Worm (Caenorhabditis elegans) whole organism, young adult: Measurements from ENCODE around the gene T01B4.3.
A peak's percentile ranks its signal among the peaks of the same experiment; 100 is the strongest.

ENCODE experiments used
- B0019.2 ChIP-seq: fragments of 200-800 bp; sonication (Bioruptor generic); conservative IDR thresholded peaks from 2 replicates; pipeline ENCODE4 v1.3.6; 2022; ENCODE audit warnings: missing genetic modification reagents, missing genetic modification characterization, missing compliant biosample characterization
- B0336.3 ChIP-seq: fragments of 200-800 bp; sonication (Bioruptor generic); IDR thresholded peaks from 2 replicates; pipeline ENCODE4 v1.3.6; 2022; ENCODE audit warnings: missing genetic modification characterization, missing compliant biosample characterization
- C06A6.2 ChIP-seq: fragments of 200-800 bp; sonication (Bioruptor generic); conservative IDR thresholded peaks from 2 replicates; pipeline ENCODE4 v1.3.6; 2022; ENCODE audit warnings: missing genetic modification characterization, missing compliant biosample characterization
- D2030.7 ChIP-seq: fragments of 200-800 bp; sonication (Bioruptor generic); IDR thresholded peaks from 2 replicates; pipeline ENCODE4 v1.3.6; 2022; ENCODE audit warnings: missing genetic modification reagents, missing genetic modification characterization, missing compliant biosample characterization
- F10E7.11 ChIP-seq: sonication (generic microtip); optimal IDR thresholded peaks from 2 replicates; lab custom pipeline; 2017; ENCODE audit warnings: mild to moderate bottlenecking, missing genetic modification characterization, moderate library complexity, missing compliant biosample characterization
- F33H1.4 ChIP-seq: fragments of 200-800 bp; sonication (Bioruptor generic); IDR thresholded peaks from 2 replicates; pipeline ENCODE4 v1.3.6; 2022; ENCODE audit warnings: missing genetic modification reagents, missing genetic modification characterization, missing compliant biosample characterization
- F39B2.1 ChIP-seq: fragments of 200-800 bp; sonication (Bioruptor generic); IDR thresholded peaks from 2 replicates; pipeline ENCODE4 v1.3.6; 2022; ENCODE audit warnings: missing genetic modification reagents, missing genetic modification characterization, missing compliant biosample characterization
- F57A8.1 ChIP-seq: fragments of 200-800 bp; sonication (Bioruptor generic); optimal IDR thresholded peaks from 2 replicates; lab custom pipeline; 2018; ENCODE audit warnings: mild to moderate bottlenecking, missing genetic modification characterization, moderate library complexity, missing compliant biosample characterization
- K11D2.4 ChIP-seq: fragments of 200-800 bp; sonication (Bioruptor generic); IDR thresholded peaks from 2 replicates; pipeline ENCODE4 v1.3.6; 2022; ENCODE audit warnings: missing genetic modification reagents, missing genetic modification characterization, missing compliant biosample characterization
- K12H6.12 ChIP-seq: fragments of 200-800 bp; sonication (Bioruptor generic); optimal IDR thresholded peaks from 2 replicates; lab custom pipeline; 2018; ENCODE audit warnings: mild to moderate bottlenecking, missing genetic modification characterization, missing compliant biosample characterization
- T26A5.8 ChIP-seq: sonication (generic microtip); optimal IDR thresholded peaks from 2 replicates; lab custom pipeline; 2016; ENCODE audit warnings: missing genetic modification characterization, missing compliant biosample characterization
- Y53F4B.3 ChIP-seq: fragments of 200-800 bp; sonication (Bioruptor generic); IDR thresholded peaks from 2 replicates; pipeline ENCODE4 v1.3.6; 2022; ENCODE audit warnings: missing genetic modification reagents, missing genetic modification characterization, missing compliant biosample characterization
- ama-1 ChIP-seq, 3 experiments: fragments of 150-350 bp in 1 of 3; sonication (generic microtip) in 2 of 3; optimal IDR thresholded peaks; 2 replicates each; lab custom pipeline; 2014 to 2018; ENCODE audit warnings: missing biosample characterization in 2 of 3, missing genetic modification characterization in 2 of 3, missing genetic modification reagents in 2 of 3
- aptf-2 ChIP-seq: fragments of 200-800 bp; sonication (Bioruptor generic); conservative IDR thresholded peaks from 2 replicates; pipeline ENCODE4 v1.3.6; 2022; ENCODE audit warnings: missing genetic modification reagents, missing genetic modification characterization, missing compliant biosample characterization
- athp-1 ChIP-seq: sonication (generic microtip); optimal IDR thresholded peaks from 2 replicates; lab custom pipeline; 2017; ENCODE audit warnings: mild to moderate bottlenecking, missing genetic modification characterization, missing compliant biosample characterization
- cebp-1 ChIP-seq, 2 experiments: fragments of 200-800 bp in 1 of 2; sonication (Bioruptor generic) in 1 of 2; sonication (generic microtip) in 1 of 2; IDR thresholded peaks in 1 of 2; optimal IDR thresholded peaks in 1 of 2; 2 replicates each; pipeline versions ENCODE4 v1.3.6 to Lab custom; 2017 to 2022; ENCODE audit warnings: missing compliant biosample characterization in 2 of 2, missing genetic modification characterization in 2 of 2, mild to moderate bottlenecking in 1 of 2, missing genetic modification reagents in 1 of 2, moderate library complexity in 1 of 2
- ceh-40 ChIP-seq: fragments of 200-800 bp; sonication (Bioruptor generic); IDR thresholded peaks from 2 replicates; pipeline ENCODE4 v1.3.6; 2022; ENCODE audit warnings: missing genetic modification characterization, missing compliant biosample characterization
- ceh-58 ChIP-seq: fragments of 200-800 bp; sonication (Bioruptor generic); IDR thresholded peaks from 2 replicates; pipeline ENCODE4 v1.3.6; 2022; ENCODE audit warnings: missing genetic modification characterization, missing compliant biosample characterization
- ceh-79 ChIP-seq: sonication (generic microtip); optimal IDR thresholded peaks from 2 replicates; lab custom pipeline; 2017; ENCODE audit warnings: mild to moderate bottlenecking, missing genetic modification characterization, missing compliant biosample characterization
- ceh-91 ChIP-seq: fragments of 200-800 bp; sonication (Bioruptor generic); IDR thresholded peaks from 2 replicates; pipeline ENCODE4 v1.3.6; 2022; ENCODE audit warnings: missing genetic modification reagents, missing genetic modification characterization, missing compliant biosample characterization
- die-1 ChIP-seq: sonication (generic microtip); optimal IDR thresholded peaks from 2 replicates; lab custom pipeline; 2016; ENCODE audit warnings: missing genotype, mild to moderate bottlenecking, missing genetic modification characterization, missing compliant biosample characterization
- dox-1 ChIP-seq: fragments of 200-800 bp; sonication (Bioruptor generic); IDR thresholded peaks from 2 replicates; pipeline ENCODE4 v1.3.6; 2022; ENCODE audit warnings: missing genetic modification reagents, missing genetic modification characterization, missing compliant biosample characterization
- dpl-1 ChIP-seq: fragments of 150-350 bp; optimal IDR thresholded peaks from 2 replicates; lab custom pipeline; 2014; ENCODE audit warnings: missing biosample characterization, missing genetic modification reagents, missing genetic modification characterization
- egl-44 ChIP-seq: fragments of 200-800 bp; sonication (Bioruptor generic); IDR thresholded peaks from 2 replicates; pipeline ENCODE4 v1.3.6; 2022; ENCODE audit warnings: missing genetic modification reagents, missing genetic modification characterization, missing compliant biosample characterization
- ekl-4 ChIP-seq: fragments of 200-800 bp; sonication (Bioruptor generic); IDR thresholded peaks from 2 replicates; pipeline ENCODE4 v1.3.6; 2022; ENCODE audit warnings: missing genetic modification reagents, missing genetic modification characterization, missing compliant biosample characterization
- ets-4 ChIP-seq: fragments of 200-800 bp; sonication (Bioruptor generic); optimal IDR thresholded peaks from 2 replicates; lab custom pipeline; 2018; ENCODE audit warnings: mild to moderate bottlenecking, missing genetic modification characterization, missing compliant biosample characterization
- gei-17 ChIP-seq: fragments of 200-800 bp; sonication (Bioruptor generic); optimal IDR thresholded peaks from 2 replicates; lab custom pipeline; 2018; ENCODE audit warnings: mild to moderate bottlenecking, missing genetic modification characterization, missing compliant biosample characterization
- hlh-12 ChIP-seq: sonication (generic microtip); optimal IDR thresholded peaks from 2 replicates; lab custom pipeline; 2016; ENCODE audit warnings: missing genetic modification characterization, missing compliant biosample characterization
- hlh-26 ChIP-seq: fragments of 200-800 bp; sonication (Bioruptor generic); conservative IDR thresholded peaks from 2 replicates; pipeline ENCODE4 v1.3.6; 2022; ENCODE audit warnings: missing genetic modification reagents, missing genetic modification characterization, missing compliant biosample characterization
- hmg-1.2 ChIP-seq: fragments of 200-800 bp; sonication (Bioruptor generic); IDR thresholded peaks from 2 replicates; pipeline ENCODE4 v1.3.6; 2022; ENCODE audit warnings: missing genetic modification reagents, missing genetic modification characterization, missing compliant biosample characterization
- lag-1 ChIP-seq: fragments of 200-800 bp; sonication (Bioruptor generic); IDR thresholded peaks from 2 replicates; pipeline ENCODE4 v1.3.6; 2022; ENCODE audit warnings: missing genetic modification reagents, missing genetic modification characterization, missing compliant biosample characterization
- let-526 ChIP-seq: fragments of 200-800 bp; sonication (Bioruptor generic); IDR thresholded peaks from 2 replicates; pipeline ENCODE4 v1.3.6; 2022; ENCODE audit warnings: missing genetic modification reagents, missing genetic modification characterization, missing compliant biosample characterization
- lin-40 ChIP-seq: sonication (generic microtip); optimal IDR thresholded peaks from 2 replicates; lab custom pipeline; 2016; ENCODE audit warnings: missing genetic modification characterization, mild to moderate bottlenecking, missing compliant biosample characterization, missing genotype, missing genetic modification reagents
- lir-1 ChIP-seq: fragments of 200-800 bp; sonication (Bioruptor generic); conservative IDR thresholded peaks from 2 replicates; pipeline ENCODE4 v1.3.6; 2022; ENCODE audit warnings: missing genetic modification reagents, missing genetic modification characterization, missing compliant biosample characterization
- lsy-27 ChIP-seq: sonication (generic microtip); optimal IDR thresholded peaks from 2 replicates; lab custom pipeline; 2017; ENCODE audit warnings: missing genetic modification characterization, mild to moderate bottlenecking, missing compliant biosample characterization, antibody characterized with exemption, missing genotype, borderline replicate concordance; ENCODE audit not compliant: insufficient read depth
- madf-8 ChIP-seq: fragments of 200-800 bp; sonication (Bioruptor generic); conservative IDR thresholded peaks from 2 replicates; pipeline ENCODE4 v1.3.6; 2022; ENCODE audit warnings: missing genetic modification reagents, missing genetic modification characterization, missing compliant biosample characterization
- mcd-1 ChIP-seq: fragments of 200-800 bp; sonication (Bioruptor generic); IDR thresholded peaks from 2 replicates; pipeline ENCODE4 v1.3.6; 2022; ENCODE audit warnings: missing genetic modification reagents, missing genetic modification characterization, missing compliant biosample characterization
- mes-4 ChIP-seq: sonication (generic microtip); optimal IDR thresholded peaks from 2 replicates; lab custom pipeline; 2016; ENCODE audit warnings: missing genotype, missing genetic modification characterization, missing compliant biosample characterization
- mxl-1 ChIP-seq: sonication (generic microtip); optimal IDR thresholded peaks from 2 replicates; lab custom pipeline; 2016; ENCODE audit warnings: missing genetic modification characterization, missing compliant biosample characterization
- nfya-1 ChIP-seq: sonication (generic microtip); optimal IDR thresholded peaks from 2 replicates; lab custom pipeline; 2017; ENCODE audit warnings: antibody characterized with exemption, missing compliant biosample characterization, missing genetic modification characterization, borderline replicate concordance; ENCODE audit not compliant: insufficient read depth
- nhr-27 ChIP-seq: fragments of 200-800 bp; sonication (Bioruptor generic); optimal IDR thresholded peaks from 2 replicates; lab custom pipeline; 2018; ENCODE audit warnings: mild to moderate bottlenecking, missing genetic modification characterization, moderate library complexity, missing compliant biosample characterization
- pbrm-1 ChIP-seq: fragments of 200-800 bp; sonication (Bioruptor generic); IDR thresholded peaks from 2 replicates; pipeline ENCODE4 v1.3.6; 2022; ENCODE audit warnings: missing genetic modification reagents, missing genetic modification characterization, missing compliant biosample characterization
- pha-4 ChIP-seq: fragments of 150-350 bp; sonication (generic microtip); optimal IDR thresholded peaks from 2 replicates; lab custom pipeline; 2014; ENCODE audit warnings: missing biosample characterization, missing genetic modification reagents, missing genetic modification characterization
- sea-2 ChIP-seq: fragments of 200-800 bp; sonication (Bioruptor generic); IDR thresholded peaks from 2 replicates; pipeline ENCODE4 v1.3.6; 2022; ENCODE audit warnings: missing genetic modification characterization, missing compliant biosample characterization
- zfh-2 ChIP-seq: fragments of 200-800 bp; sonication (Bioruptor generic); conservative IDR thresholded peaks from 2 replicates; pipeline ENCODE4 v1.3.6; 2022; ENCODE audit warnings: missing genetic modification reagents, missing genetic modification characterization, missing compliant biosample characterization
- ztf-18 ChIP-seq: sonication (generic microtip); optimal IDR thresholded peaks from 2 replicates; lab custom pipeline; 2016; ENCODE audit warnings: missing genotype, mild to moderate bottlenecking, missing genetic modification characterization, missing compliant biosample characterization
- ztf-26 ChIP-seq: sonication (generic microtip); optimal IDR thresholded peaks from 2 replicates; lab custom pipeline; 2017; ENCODE audit warnings: missing genetic modification characterization, missing compliant biosample characterization
- ztf-28 ChIP-seq: fragments of 200-800 bp; sonication (Bioruptor generic); IDR thresholded peaks from 2 replicates; pipeline ENCODE4 v1.3.6; 2022; ENCODE audit warnings: missing genetic modification reagents, missing genetic modification characterization, missing compliant biosample characterization
- ztf-3 ChIP-seq: fragments of 200-800 bp; sonication (Bioruptor generic); optimal IDR thresholded peaks from 2 replicates; lab custom pipeline; 2018; ENCODE audit warnings: mild to moderate bottlenecking, missing genetic modification characterization, missing compliant biosample characterization

Gene T01B4.3

DNA sequence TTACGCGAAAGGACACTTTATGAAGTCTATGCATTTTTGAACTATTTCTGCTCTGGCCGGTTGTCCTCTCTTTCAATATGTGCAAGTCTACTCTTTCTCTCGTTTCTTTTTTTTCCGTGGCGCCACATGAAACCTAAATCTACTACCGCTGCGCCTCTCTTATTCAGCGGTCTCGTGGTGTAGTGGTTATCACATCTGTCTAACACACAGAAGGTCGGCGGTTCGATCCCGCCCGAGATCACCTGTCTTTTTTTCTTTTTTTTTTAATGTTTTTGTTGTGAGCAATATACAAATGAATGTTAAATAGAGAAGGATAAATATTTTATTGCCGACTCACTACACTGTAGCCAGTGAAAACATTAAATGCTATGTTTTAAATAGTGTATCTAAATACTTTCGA lies 19.4 kb downstream of the T01B4.3 start:
- TF ChIP-seq ekl-4 (GFP tag; lab: Robert Waterston, UW) (no peak), athp-1 (tag; lab: Kevin White, UChicago) (peak; percentile 14), hmg-1.2 (GFP tag; lab: Robert Waterston, UW) (peak; percentile 80), K11D2.4 (peak; percentile 56; the same call in 1 of the 2 replicates), gei-17 (GFP tag; lab: Kevin White, UChicago) (no peak), ztf-28 (GFP tag; lab: Robert Waterston, UW) (no peak), egl-44 (peak; percentile 73; the same call in 1 of the 2 replicates), lag-1 (no peak), hlh-26 (GFP tag; lab: Robert Waterston, UW) (no peak), let-526 (GFP tag; lab: Robert Waterston, UW) (no peak), die-1 (tag; lab: Kevin White, UChicago) (peak; percentile 90), F57A8.1 (GFP tag; lab: Kevin White, UChicago) (no peak), ceh-91 (no peak), lsy-27 (tag; lab: Kevin White, UChicago) (no peak), ztf-18 (tag; lab: Kevin White, UChicago) (peak; percentile 64), C06A6.2 (GFP tag; lab: Robert Waterston, UW) (no peak), madf-8 (GFP tag; lab: Robert Waterston, UW) (no peak), mxl-1 (tag; lab: Kevin White, UChicago) (peak; percentile 62), mcd-1 (GFP tag; lab: Robert Waterston, UW) (peak; percentile 49; the same call in 1 of the 2 replicates), hlh-12 (tag; lab: Kevin White, UChicago) (peak; percentile 4), zfh-2 (GFP tag; lab: Robert Waterston, UW) (no peak), ztf-26 (tag; lab: Kevin White, UChicago) (peak; percentile 15), aptf-2 (GFP tag; lab: Robert Waterston, UW) (no peak), cebp-1 (GFP tag; IDR thresholded peaks at IDR 0.05; lab: Robert Waterston, UW) (no peak), cebp-1 (tag; optimal IDR thresholded peaks at IDR 0.05; lab: Kevin White, UChicago) (peak; percentile 70), lir-1 (GFP tag; lab: Robert Waterston, UW) (no peak), dpl-1 (GFP tag; lab: Kevin White, UChicago) (no peak), ceh-79 (tag; lab: Kevin White, UChicago) (no peak), mes-4 (tag; lab: Kevin White, UChicago) (peak; percentile 69), nhr-27 (no peak), T26A5.8 (tag; lab: Kevin White, UChicago) (peak; percentile 58), sea-2 (no peak), nfya-1 (no peak), B0019.2 (GFP tag; lab: Robert Waterston, UW) (no peak), lin-40 (tag; lab: Kevin White, UChicago) (peak; percentile 70), ceh-40 (GFP tag; lab: Robert Waterston, UW) (peak; percentile 87; the same call in 1 of the 2 replicates), ama-1 (optimal IDR thresholded peaks at IDR 0.05; lab: Kevin White, UChicago) (no peak), ama-1 (GFP tag; optimal IDR thresholded peaks at IDR 0.05; lab: Kevin White, UChicago) (peak; percentile 45 to 78), B0336.3 (no peak), Y53F4B.3 (GFP tag; lab: Robert Waterston, UW) (no peak), F39B2.1 (GFP tag; lab: Robert Waterston, UW) (no peak), dox-1 (GFP tag; lab: Robert Waterston, UW) (peak; percentile 50; the same call in 1 of the 2 replicates), F10E7.11 (tag; lab: Kevin White, UChicago) (peak; percentile 7), K12H6.12 (tag; lab: Kevin White, UChicago) (no peak), ztf-3 (GFP tag; lab: Kevin White, UChicago) (no peak), ets-4 (GFP tag; lab: Kevin White, UChicago) (no peak), pbrm-1 (GFP tag; lab: Robert Waterston, UW) (peak; percentile 67; the same call in 1 of the 2 replicates), F33H1.4 (GFP tag; lab: Robert Waterston, UW) (no peak), D2030.7 (GFP tag; lab: Robert Waterston, UW) (no peak; the same call in none of the 2 replicates), ceh-58 (GFP tag; lab: Robert Waterston, UW) (no peak), pha-4 (tag; lab: Kevin White, UChicago) (no peak)
